Fruit fly (Drosophila melanogaster): Measurements from ENCODE around the gene eIF3h.

DNA sequence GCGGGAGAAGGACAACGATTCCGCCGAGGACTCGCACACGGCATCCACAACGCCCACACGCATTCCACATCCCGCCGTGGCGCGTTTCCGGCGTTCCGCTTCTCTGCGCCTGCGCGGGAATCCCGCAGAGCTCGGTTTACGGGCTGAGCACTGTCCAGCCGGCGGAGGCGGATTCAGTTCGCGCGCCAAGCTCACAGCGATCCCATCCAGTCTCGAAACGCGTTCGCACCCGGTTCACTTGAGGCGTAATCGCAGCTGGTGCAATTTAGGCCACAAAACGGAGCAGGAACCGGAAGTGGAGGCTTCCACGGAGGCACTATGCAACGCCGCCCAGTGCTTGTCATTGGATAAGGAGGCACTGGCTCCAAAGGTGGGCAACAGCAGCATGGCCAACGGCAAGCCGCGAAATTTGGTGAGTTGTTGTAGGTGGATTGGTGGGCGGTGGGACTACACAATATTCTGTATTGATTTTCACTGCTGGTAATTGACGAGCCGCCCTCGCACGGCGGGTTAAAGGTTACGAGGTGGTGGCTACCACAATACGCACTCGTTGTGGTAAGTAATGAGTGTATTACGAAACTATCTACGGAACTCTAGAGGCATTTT, 10.0 kb upstream of the eIF3h start:
- TF ChIP-seq cic (GFP tag; optimal IDR thresholded peaks at IDR 0.05) = peak; percentile 13
- no peak for TF ChIP-seq tj (GFP tag; optimal IDR thresholded peaks at IDR 0.05)
- TF ChIP-seq cnc (optimal IDR thresholded peaks at IDR 0.05) = no peak
- TF ChIP-seq CG7101 (tag; optimal IDR thresholded peaks at IDR 0.05) = no peak
